Worm (Caenorhabditis elegans): ENCODE data around the gene smg-8.

ce11 chrII:14428834-14429233 lies 12.4 kb upstream of the smg-8 start:
- TF ChIP-seq W03F9.2 (tag; optimal IDR thresholded peaks at IDR 0.05) (no peak), dao-5 (tag; optimal IDR thresholded peaks at IDR 0.05) (no peak), him-1 (tag; optimal IDR thresholded peaks at IDR 0.05) (no peak)
